Fruit fly (Drosophila melanogaster) whole organism, embryonic: ENCODE data around the gene CG33795.

Experiments
- Adf1 ChIP-seq: fragments of 200-800 bp; sonication (Bioruptor generic); IDR thresholded peaks from 2 replicates; pipeline ENCODE4 v1.3.6; 2022; ENCODE audit warnings: missing biosample characterization, missing genetic modification characterization
- CG10959 ChIP-seq: fragments of 200-800 bp; sonication (Bioruptor generic); IDR thresholded peaks from 2 replicates; pipeline ENCODE4 v1.3.6; 2022; ENCODE audit warnings: missing biosample characterization, missing genetic modification characterization
- CG11695 ChIP-seq: fragments of 200-800 bp; sonication (Bioruptor generic); IDR thresholded peaks from 3 replicates; pipeline ENCODE4 v1.3.6; 2022; ENCODE audit warnings: missing biosample characterization, missing genetic modification characterization
- CG14050 ChIP-seq: fragments of 200-800 bp; sonication (Bioruptor generic); IDR thresholded peaks from 3 replicates; pipeline ENCODE4 v1.3.6; 2022; ENCODE audit warnings: missing biosample characterization, missing genetic modification characterization
- CG15011 ChIP-seq: fragments of 200-800 bp; sonication (Bioruptor generic); optimal IDR thresholded peaks from 3 replicates; lab custom pipeline; 2018; ENCODE audit warnings: missing biosample characterization, mild to moderate bottlenecking, missing genetic modification characterization
- CG15514 ChIP-seq: fragments of 200-800 bp; sonication (Bioruptor generic); optimal IDR thresholded peaks from 3 replicates; lab custom pipeline; 2017; ENCODE audit warnings: missing biosample characterization, missing genetic modification characterization, mild to moderate bottlenecking, moderate library complexity, missing genetic modification reagents
- CG15601 ChIP-seq: fragments of 200-800 bp; sonication (Bioruptor generic); optimal IDR thresholded peaks from 3 replicates; lab custom pipeline; 2019; ENCODE audit warnings: missing biosample characterization, mild to moderate bottlenecking, missing genetic modification characterization, moderate library complexity
- CG1602 ChIP-seq: fragments of 200-800 bp; sonication (Bioruptor generic); optimal IDR thresholded peaks from 3 replicates; lab custom pipeline; 2016; ENCODE audit warnings: missing biosample characterization, missing genetic modification characterization
- CG17359 ChIP-seq: fragments of 200-800 bp; sonication (Bioruptor generic); optimal IDR thresholded peaks from 3 replicates; lab custom pipeline; 2018; ENCODE audit warnings: missing biosample characterization, mild to moderate bottlenecking, missing genetic modification characterization, moderate library complexity
- CG17568 ChIP-seq: fragments of 200-800 bp; sonication (Bioruptor generic); optimal IDR thresholded peaks from 2 replicates; lab custom pipeline; 2018; ENCODE audit warnings: missing biosample characterization, mild to moderate bottlenecking, missing genetic modification characterization, moderate library complexity
- CG18011 ChIP-seq: fragments of 200-800 bp; sonication (Bioruptor generic); optimal IDR thresholded peaks from 2 replicates; lab custom pipeline; 2017; ENCODE audit warnings: missing biosample characterization, missing genetic modification characterization, mild to moderate bottlenecking, moderate library complexity, missing genotype
- CG18476 ChIP-seq: fragments of 200-800 bp; sonication (Bioruptor generic); optimal IDR thresholded peaks from 2 replicates; lab custom pipeline; 2016; ENCODE audit warnings: missing biosample characterization, mild to moderate bottlenecking, missing genetic modification characterization
- CG18599 ChIP-seq: fragments of 200-800 bp; sonication (Bioruptor generic); optimal IDR thresholded peaks from 3 replicates; lab custom pipeline; 2017; ENCODE audit warnings: missing biosample characterization, missing genetic modification characterization, mild to moderate bottlenecking, moderate library complexity, missing genetic modification reagents
- CG2678 ChIP-seq: fragments of 200-800 bp; sonication (Bioruptor generic); optimal IDR thresholded peaks from 3 replicates; lab custom pipeline; 2019; ENCODE audit warnings: missing biosample characterization, mild to moderate bottlenecking, missing genetic modification characterization, moderate library complexity
- CG30020 ChIP-seq: fragments of 200-800 bp; optimal IDR thresholded peaks from 2 replicates; lab custom pipeline; 2019; ENCODE audit warnings: missing biosample characterization, mild to moderate bottlenecking, missing genetic modification characterization, moderate library complexity
- CG6254 ChIP-seq: fragments of 200-800 bp; sonication (Bioruptor generic); optimal IDR thresholded peaks from 3 replicates; lab custom pipeline; 2017; ENCODE audit warnings: mild to moderate bottlenecking, missing biosample characterization, missing genetic modification reagents, missing genetic modification characterization
- CG7556 ChIP-seq: fragments of 200-800 bp; sonication (Bioruptor generic); optimal IDR thresholded peaks from 2 replicates; lab custom pipeline; 2017; ENCODE audit warnings: missing biosample characterization, mild to moderate bottlenecking, missing genetic modification characterization
- CG7786 ChIP-seq: fragments of 200-800 bp; sonication (Bioruptor generic); optimal IDR thresholded peaks from 2 replicates; lab custom pipeline; 2016; ENCODE audit warnings: missing biosample characterization, missing genetic modification characterization
- CG8359 ChIP-seq: fragments of 200-800 bp; sonication (Bioruptor generic); optimal IDR thresholded peaks from 2 replicates; lab custom pipeline; 2017; ENCODE audit warnings: missing biosample characterization, mild to moderate bottlenecking, missing genetic modification characterization, borderline replicate concordance
- CoRest ChIP-seq: fragments of 200-800 bp; sonication (Bioruptor generic); optimal IDR thresholded peaks from 3 replicates; lab custom pipeline; 2018; ENCODE audit warnings: missing biosample characterization, mild to moderate bottlenecking, missing genetic modification characterization, moderate library complexity
- D19A ChIP-seq: fragments of 200-800 bp; optimal IDR thresholded peaks from 3 replicates; lab custom pipeline; 2019; ENCODE audit warnings: missing biosample characterization, mild to moderate bottlenecking, missing genetic modification characterization, moderate library complexity
- D19B ChIP-seq: fragments of 200-800 bp; sonication (Bioruptor generic); optimal IDR thresholded peaks from 2 replicates; lab custom pipeline; 2017; ENCODE audit warnings: missing biosample characterization, mild to moderate bottlenecking, missing genetic modification characterization
- Dbx ChIP-seq: fragments of 200-800 bp; sonication (Bioruptor generic); IDR thresholded peaks from 3 replicates; pipeline ENCODE4 v1.3.6; 2022; ENCODE audit warnings: missing biosample characterization, missing genetic modification characterization
- Deaf1 ChIP-seq: fragments of 200-800 bp; optimal IDR thresholded peaks from 3 replicates; lab custom pipeline; 2019; ENCODE audit warnings: missing biosample characterization, mild to moderate bottlenecking, missing genetic modification characterization, moderate library complexity
- Ets97D ChIP-seq: fragments of 200-800 bp; sonication (Bioruptor generic); optimal IDR thresholded peaks from 3 replicates; lab custom pipeline; 2016; ENCODE audit warnings: missing biosample characterization, missing genetic modification characterization
- Fer1 ChIP-seq: fragments of 200-800 bp; sonication (Bioruptor generic); optimal IDR thresholded peaks from 2 replicates; lab custom pipeline; 2017; ENCODE audit warnings: missing biosample characterization, mild to moderate bottlenecking, missing genetic modification characterization
- Fer2 ChIP-seq: fragments of 200-800 bp; sonication (Bioruptor generic); optimal IDR thresholded peaks from 2 replicates; lab custom pipeline; 2018; ENCODE audit warnings: missing biosample characterization, mild to moderate bottlenecking, missing genetic modification characterization, moderate library complexity
- HLH4C ChIP-seq: fragments of 200-800 bp; sonication (Bioruptor generic); IDR thresholded peaks from 3 replicates; pipeline ENCODE4 v1.3.6; 2022; ENCODE audit warnings: missing biosample characterization, missing genetic modification characterization; ENCODE audit not compliant: partially characterized antibody
- HmgD ChIP-seq: fragments of 200-800 bp; sonication (Bioruptor generic); optimal IDR thresholded peaks from 3 replicates; lab custom pipeline; 2016; ENCODE audit warnings: missing biosample characterization, missing genetic modification characterization
- Hr3 ChIP-seq: fragments of 200-800 bp; sonication (Bioruptor generic); optimal IDR thresholded peaks from 3 replicates; lab custom pipeline; 2016; ENCODE audit warnings: missing biosample characterization, missing genetic modification characterization
- Kr ChIP-seq: fragments of 200-800 bp; sonication (Bioruptor generic); optimal IDR thresholded peaks from 2 replicates; lab custom pipeline; 2017; ENCODE audit warnings: missing biosample characterization, mild to moderate bottlenecking, missing genetic modification characterization
- Lim3 ChIP-seq: fragments of 200-800 bp; sonication (Bioruptor generic); IDR thresholded peaks from 2 replicates; pipeline ENCODE4 v1.3.6; 2022; ENCODE audit warnings: missing biosample characterization, missing genetic modification characterization
- MBD-R2 ChIP-seq: fragments of 200-800 bp; sonication (Bioruptor generic); IDR thresholded peaks from 2 replicates; pipeline ENCODE4 v1.3.6; 2022; ENCODE audit warnings: missing biosample characterization, missing genetic modification characterization
- PHDP ChIP-seq: fragments of 200-800 bp; sonication (Bioruptor generic); optimal IDR thresholded peaks from 3 replicates; lab custom pipeline; 2018; ENCODE audit warnings: missing biosample characterization, mild to moderate bottlenecking, missing genetic modification characterization, moderate library complexity
- Pdp1 ChIP-seq, 2 experiments: fragments of 200-800 bp; sonication (Bioruptor generic); optimal IDR thresholded peaks; 3 replicates each; lab custom pipeline; 2016; ENCODE audit warnings: missing biosample characterization in 2 of 2, missing genetic modification characterization in 2 of 2, mild to moderate bottlenecking in 1 of 2, moderate library complexity in 1 of 2
- Trl ChIP-seq, 3 experiments: fragments of >200 bp in 2 of 3; fragments of 200-800 bp in 1 of 3; sonication (Bioruptor generic) in 1 of 3; optimal IDR thresholded peaks; 2 replicates in 1 of 3; 3 replicates in 2 of 3; lab custom pipeline; 2016 to 2017; ENCODE audit warnings: missing biosample characterization in 1 of 3, missing genetic modification characterization in 1 of 3
- ab ChIP-seq: fragments of 200-800 bp; sonication (Bioruptor generic); optimal IDR thresholded peaks from 2 replicates; lab custom pipeline; 2016; ENCODE audit warnings: missing biosample characterization, missing genetic modification characterization
- cad ChIP-seq: fragments of >200 bp; optimal IDR thresholded peaks from 2 replicates; lab custom pipeline; 2017; ENCODE audit warnings: missing biosample characterization, missing genetic modification characterization
- chinmo ChIP-seq: fragments of 200-800 bp; sonication (Bioruptor generic); IDR thresholded peaks from 4 replicates; pipeline ENCODE4 v1.3.6; 2022; ENCODE audit warnings: missing biosample characterization, missing genetic modification characterization; ENCODE audit not compliant: partially characterized antibody
- crol ChIP-seq: fragments of 200-800 bp; sonication (Bioruptor generic); IDR thresholded peaks from 2 replicates; pipeline ENCODE4 v1.3.6; 2022; ENCODE audit warnings: missing biosample characterization, missing genetic modification characterization
- gro ChIP-seq: fragments of 200-800 bp; sonication (Bioruptor generic); optimal IDR thresholded peaks from 2 replicates; lab custom pipeline; 2016; ENCODE audit warnings: missing biosample characterization, missing genetic modification characterization
- kah ChIP-seq: fragments of 200-800 bp; sonication (Bioruptor generic); optimal IDR thresholded peaks from 2 replicates; lab custom pipeline; 2018; ENCODE audit warnings: missing biosample characterization, mild to moderate bottlenecking, missing genetic modification characterization
- klu ChIP-seq: fragments of 200-800 bp; sonication (Bioruptor generic); IDR thresholded peaks from 2 replicates; pipeline ENCODE4 v1.3.6; 2022; ENCODE audit warnings: missing biosample characterization, missing genetic modification characterization
- nau ChIP-seq: fragments of 200-800 bp; sonication (Bioruptor generic); optimal IDR thresholded peaks from 3 replicates; lab custom pipeline; 2017; ENCODE audit warnings: missing biosample characterization, mild to moderate bottlenecking, missing genetic modification characterization, missing genetic modification reagents
- otp ChIP-seq: fragments of 200-800 bp; sonication (Bioruptor generic); IDR thresholded peaks from 3 replicates; pipeline ENCODE4, ENCODE4 v1.3.6; 2022; ENCODE audit warnings: missing biosample characterization, missing genetic modification characterization
- pzg ChIP-seq: fragments of 200-800 bp; sonication (Bioruptor generic); optimal IDR thresholded peaks from 3 replicates; lab custom pipeline; 2018; ENCODE audit warnings: missing biosample characterization, mild to moderate bottlenecking, missing genetic modification characterization, moderate library complexity
- unc-4 ChIP-seq: fragments of 200-800 bp; sonication (Bioruptor generic); IDR thresholded peaks from 2 replicates; pipeline ENCODE4 v1.3.6; 2022; ENCODE audit warnings: missing biosample characterization, missing genetic modification characterization; ENCODE audit not compliant: partially characterized antibody
- z ChIP-seq: fragments of 200-800 bp; sonication (Bioruptor generic); IDR thresholded peaks from 3 replicates; pipeline ENCODE4 v1.3.6; 2022; ENCODE audit warnings: missing biosample characterization, missing genetic modification characterization

CG33795 gene

DNA sequence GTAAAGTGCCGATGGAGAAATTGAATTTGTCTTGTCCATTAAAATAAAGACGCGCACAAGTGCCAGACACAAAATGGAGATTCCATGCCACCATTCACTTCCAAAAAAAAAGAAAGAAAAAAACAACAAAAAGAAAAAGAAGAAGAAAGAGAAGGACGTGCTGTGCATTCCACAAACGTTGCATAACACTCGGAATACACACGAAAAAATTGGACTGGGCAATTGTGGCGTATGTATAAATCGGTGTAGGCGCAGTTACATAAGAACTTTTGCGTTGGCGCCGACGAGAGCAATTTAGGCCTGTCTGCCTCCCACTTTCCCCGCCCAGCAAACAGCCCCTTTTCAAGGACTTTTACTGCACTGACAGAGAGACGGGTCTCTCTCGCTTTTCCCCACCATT, 23.9 kb downstream of the CG33795 start:
- TF ChIP-seq chinmo (0 out of 4 replicates have a peak, but pooled peaks have one; percentile 6), Pdp1 (GFP tag; optimal IDR thresholded peaks at IDR 0.05; lab: Kevin White, UChicago) (peak in 1 of 2 experiments; percentile 95), Trl (optimal IDR thresholded peaks at IDR 0.05; lab: Kevin White, UChicago) (peak in 1 of 2 experiments; percentile 2), Trl (GFP tag; optimal IDR thresholded peaks at IDR 0.05; lab: Kevin White, UChicago) (no peak), D19A (no peak), Ets97D (GFP tag; lab: Kevin White, UChicago) (no peak), Hr3 (GFP tag; lab: Kevin White, UChicago) (no peak), CG6254 (GFP tag; lab: Kevin White, UChicago) (no peak), crol (GFP tag; lab: Robert Waterston, UW) (peak; percentile 57), CG17568 (GFP tag; lab: Kevin White, UChicago) (no peak), Dbx (GFP tag; lab: Robert Waterston, UW) (0 out of 3 replicates have a peak, but pooled peaks have one; percentile 16), kah (GFP tag; lab: Kevin White, UChicago) (no peak), HLH4C (GFP tag; lab: Robert Waterston, UW) (no peak)
- TF ChIP-seq, all 482 proteins: peak for 5

dm6 chr3L:16146539-16146934, 24.6 kb downstream of the CG33795 start:
- TF ChIP-seq PHDP (tag; lab: Kevin White, UChicago) = peak; percentile 56
- no peak for TF ChIP-seq unc-4
- no peak for TF ChIP-seq MBD-R2 (GFP tag; lab: Robert Waterston, UW)
- TF ChIP-seq D19B (GFP tag; lab: Kevin White, UChicago) = peak; percentile 12
- no peak for TF ChIP-seq z (GFP tag; lab: Robert Waterston, UW)
- TF ChIP-seq CoRest (tag; lab: Kevin White, UChicago) = peak; percentile 44
- no peak for TF ChIP-seq CG8359 (GFP tag; lab: Kevin White, UChicago)
- TF ChIP-seq CG1602 (GFP tag; lab: Kevin White, UChicago) = no peak
- no peak for TF ChIP-seq Lim3 (GFP tag; lab: Robert Waterston, UW)
- peak; percentile 71 for TF ChIP-seq Fer1 (GFP tag; lab: Kevin White, UChicago)
- peak; percentile 18 for TF ChIP-seq CG17359
- TF ChIP-seq pzg (GFP tag; lab: Kevin White, UChicago) = no peak
- TF ChIP-seq CG6254 (GFP tag; lab: Kevin White, UChicago) = no peak
- no peak for TF ChIP-seq crol (GFP tag; lab: Robert Waterston, UW)
- no peak for TF ChIP-seq CG18011 (GFP tag; lab: Kevin White, UChicago)
- no peak for TF ChIP-seq cad (GFP tag; lab: Kevin White, UChicago)
- TF ChIP-seq CG18476 = peak; percentile 1
- TF ChIP-seq klu (GFP tag; lab: Robert Waterston, UW) = 0 out of 2 replicates have a peak, but pooled peaks have one; percentile 31
- TF ChIP-seq CG7556 (GFP tag; lab: Kevin White, UChicago) = peak; percentile 39
- no peak for TF ChIP-seq otp (GFP tag; lab: Robert Waterston, UW)
- no peak for TF ChIP-seq gro (GFP tag; lab: Kevin White, UChicago)
- no peak for TF ChIP-seq CG15601
- TF ChIP-seq CG10959 = no peak
- TF ChIP-seq CG14050 (GFP tag; lab: Robert Waterston, UW) = no peak
- TF ChIP-seq CG18599 (GFP tag; lab: Kevin White, UChicago) = peak; percentile 31
- peak; percentile 77 for TF ChIP-seq CG2678 (tag; lab: Kevin White, UChicago)
- TF ChIP-seq CG15514 (GFP tag; lab: Kevin White, UChicago) = peak; percentile 4
- TF ChIP-seq Fer2 (tag; lab: Kevin White, UChicago) = peak; percentile 19
- no peak for TF ChIP-seq Adf1 (GFP tag; lab: Robert Waterston, UW)
- TF ChIP-seq Deaf1 = peak; percentile 1
- TF ChIP-seq CG15011 (GFP tag; lab: Kevin White, UChicago) = no peak
- no peak for TF ChIP-seq Kr (GFP tag; lab: Kevin White, UChicago)
- no peak for TF ChIP-seq D19A
- TF ChIP-seq HmgD (GFP tag; lab: Kevin White, UChicago) = no peak
- TF ChIP-seq CG30020 = no peak
- TF ChIP-seq CG11695 = peak; percentile 62; the same call in 1 of the 3 replicates
- TF ChIP-seq nau (GFP tag; lab: Kevin White, UChicago) = no peak
- TF ChIP-seq ab = no peak
- TF ChIP-seq CG7786 (GFP tag; lab: Kevin White, UChicago) = no peak
